Fruit fly (Drosophila melanogaster): ENCODE results near the gene Dus2.

Gene Dus2

DNA sequence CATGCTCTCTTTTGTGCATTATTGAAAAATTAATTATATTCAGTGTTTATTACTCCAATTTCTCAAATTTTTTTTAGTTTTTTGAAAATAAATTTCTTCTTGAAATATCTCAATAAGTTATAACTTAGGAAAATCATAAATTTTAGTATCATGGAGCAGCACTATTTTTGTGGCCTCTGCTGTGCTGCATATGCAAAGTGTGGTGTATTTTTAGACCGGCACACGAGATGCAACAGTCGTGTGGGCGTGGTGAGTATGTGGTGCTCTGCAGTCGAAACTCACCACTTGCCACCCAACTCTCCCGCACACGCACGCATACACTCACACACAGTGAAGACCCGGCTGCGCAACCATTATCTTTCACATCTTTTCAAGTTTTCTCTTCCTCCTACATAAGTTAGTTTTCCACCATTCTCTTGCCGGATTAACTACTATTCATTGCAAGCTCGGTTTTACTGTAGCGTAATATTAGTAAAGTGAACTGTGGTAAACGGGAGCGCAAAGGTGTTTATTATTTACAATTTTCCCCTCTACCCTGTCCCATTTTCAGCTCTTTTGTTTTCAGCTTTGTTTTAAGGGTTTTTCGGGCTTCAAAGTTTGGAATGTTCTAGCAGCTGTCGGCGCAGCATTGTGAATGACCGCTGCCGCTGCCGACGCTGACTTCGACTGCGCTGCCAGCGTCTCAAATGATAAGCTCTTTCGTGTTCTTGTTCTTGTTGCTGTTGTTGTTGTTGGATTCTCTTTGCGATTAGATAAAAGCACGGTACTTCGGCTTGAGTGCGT lies 29.2 kb upstream of the Dus2 start (continued):
- TF ChIP-seq CG4854 (GFP tag; optimal IDR thresholded peaks at IDR 0.05): no peak
- peak in 1 of 2 experiments; percentile 13 for TF ChIP-seq crp (GFP tag; optimal IDR thresholded peaks at IDR 0.05)
- TF ChIP-seq ssp (GFP tag; IDR thresholded peaks at IDR 0.05): 0 out of 2 replicates have a peak, but pooled peaks have one; percentile 17
- peak; percentile 24 for TF ChIP-seq lmd (GFP tag; IDR thresholded peaks at IDR 0.05)
- TF ChIP-seq CG12942 (GFP tag; optimal IDR thresholded peaks at IDR 0.05): no peak
- peak; percentile 63 for TF ChIP-seq cg (GFP tag; optimal IDR thresholded peaks at IDR 0.05)
- TF ChIP-seq peb (GFP tag; IDR thresholded peaks at IDR 0.05): no peak
- no peak for TF ChIP-seq h (optimal IDR thresholded peaks at IDR 0.05)
- no peak for TF ChIP-seq disco-r (GFP tag; optimal IDR thresholded peaks at IDR 0.05)
- TF ChIP-seq CG4820 (GFP tag; optimal IDR thresholded peaks at IDR 0.05): peak; percentile 57
- no peak for TF ChIP-seq prd (optimal IDR thresholded peaks at IDR 0.05)
- peak; percentile 17; the same call in 1 of the 3 replicates for TF ChIP-seq prd (GFP tag; IDR thresholded peaks at IDR 0.05)
- peak in 1 of 2 experiments; percentile 19 for TF ChIP-seq Eip74EF (GFP tag; optimal IDR thresholded peaks at IDR 0.05)
- peak; percentile 34 for TF ChIP-seq BtbVII (GFP tag; optimal IDR thresholded peaks at IDR 0.05)
- no peak for TF ChIP-seq CG7987 (GFP tag; optimal IDR thresholded peaks at IDR 0.05)
- no peak for TF ChIP-seq jumu (GFP tag; optimal IDR thresholded peaks at IDR 0.05)
- no peak for TF ChIP-seq psq (GFP tag; optimal IDR thresholded peaks at IDR 0.05)
- TF ChIP-seq Six4 (GFP tag; optimal IDR thresholded peaks at IDR 0.05): peak; percentile 58
- TF ChIP-seq Mrtf (GFP tag; IDR thresholded peaks at IDR 0.05): peak; percentile 64; the same call in 1 of the 3 replicates
- TF ChIP-seq bowl (GFP tag; IDR thresholded peaks at IDR 0.05): no peak
- TF ChIP-seq Nf-YB (GFP tag; optimal IDR thresholded peaks at IDR 0.05): peak; percentile 40
- peak; percentile 62 for TF ChIP-seq Xbp1 (GFP tag; optimal IDR thresholded peaks at IDR 0.05)
- TF ChIP-seq oc (tag; optimal IDR thresholded peaks at IDR 0.05): no peak
- TF ChIP-seq CG6689 (GFP tag; IDR thresholded peaks at IDR 0.05): peak; percentile 55
- TF ChIP-seq CG10431 (GFP tag; optimal IDR thresholded peaks at IDR 0.05): no peak
- peak; percentile 22 for TF ChIP-seq CG33557 (GFP tag; optimal IDR thresholded peaks at IDR 0.05)
- TF ChIP-seq HmgZ (tag; optimal IDR thresholded peaks at IDR 0.05): no peak
- TF ChIP-seq CG12769 (tag; optimal IDR thresholded peaks at IDR 0.05): peak; percentile 0
- TF ChIP-seq hb (GFP tag; IDR thresholded peaks at IDR 0.05; ENCODE audit: partially characterized antibody): no peak
- peak; percentile 22 for TF ChIP-seq CG9609 (GFP tag; optimal IDR thresholded peaks at IDR 0.05)
- peak; percentile 82 for TF ChIP-seq CG17359 (tag; optimal IDR thresholded peaks at IDR 0.05)
- peak; percentile 64 for TF ChIP-seq CG15601 (tag; optimal IDR thresholded peaks at IDR 0.05)
- TF ChIP-seq CG6254 (GFP tag; optimal IDR thresholded peaks at IDR 0.05): peak; percentile 67
- TF ChIP-seq gcm2 (GFP tag; optimal IDR thresholded peaks at IDR 0.05): peak; percentile 29
- TF ChIP-seq CG3838 (GFP tag; optimal IDR thresholded peaks at IDR 0.05): no peak
- no peak for TF ChIP-seq CG10274 (GFP tag; optimal IDR thresholded peaks at IDR 0.05)
- TF ChIP-seq her (GFP tag; optimal IDR thresholded peaks at IDR 0.05): no peak
- peak; percentile 17 for TF ChIP-seq CG18764 (GFP tag; optimal IDR thresholded peaks at IDR 0.05)
- no peak for TF ChIP-seq Scr (GFP tag; IDR thresholded peaks at IDR 0.05; ENCODE audit: partially characterized antibody)
- peak; percentile 40 for TF ChIP-seq CG18619 (GFP tag; optimal IDR thresholded peaks at IDR 0.05)
- TF ChIP-seq CG5180 (GFP tag; optimal IDR thresholded peaks at IDR 0.05): peak; percentile 69
- no peak for TF ChIP-seq ro (GFP tag; IDR thresholded peaks at IDR 0.05)
- peak; percentile 88 for TF ChIP-seq GATAe (GFP tag; conservative IDR thresholded peaks at IDR 0.05)
- TF ChIP-seq CG14667 (GFP tag; IDR thresholded peaks at IDR 0.05): no peak
- no peak for TF ChIP-seq sc (optimal IDR thresholded peaks at IDR 0.05)
- peak; percentile 42 for TF ChIP-seq sc (GFP tag; optimal IDR thresholded peaks at IDR 0.05)
- no peak for TF ChIP-seq Stat92E (GFP tag; optimal IDR thresholded peaks at IDR 0.05)
- peak; percentile 67 for TF ChIP-seq scrt (GFP tag; optimal IDR thresholded peaks at IDR 0.05)

All from whole organism, embryonic.